Worm (Caenorhabditis elegans) whole organism, L1 larva: Measurements from ENCODE around the gene nhr-241.

Experiments used
- fos-1 ChIP-seq: fragments of 150-350 bp; optimal IDR thresholded peaks from 2 replicates; lab custom pipeline; 2014; ENCODE audit warnings: missing biosample characterization, missing genetic modification characterization
- hlh-4 ChIP-seq: sonication (generic microtip); optimal IDR thresholded peaks from 2 replicates; lab custom pipeline; 2016; ENCODE audit warnings: mild to moderate bottlenecking, missing genetic modification characterization, missing compliant biosample characterization
- mdl-1 ChIP-seq, 2 experiments: fragments of 150-350 bp; optimal IDR thresholded peaks; 2 replicates each; lab custom pipeline; 2014 to 2017; ENCODE audit warnings: missing biosample characterization in 2 of 2, missing genetic modification characterization in 2 of 2, inconsistent platforms in 1 of 2
- nhr-237 ChIP-seq: fragments of 150-350 bp; optimal IDR thresholded peaks from 2 replicates; lab custom pipeline; 2014; ENCODE audit warnings: missing biosample characterization, missing genetic modification characterization

ce11 chrV:18725858-18726257 is 26.6 kb downstream of the nhr-241 start:
- TF ChIP-seq fos-1, result no peak
- TF ChIP-seq nhr-237 (tag; lab: Kevin White, UChicago), result no peak
- TF ChIP-seq mdl-1 (tag; optimal IDR thresholded peaks at IDR 0.05; lab: Kevin White, UChicago), result no peak
- TF ChIP-seq hlh-4 (tag; lab: Kevin White, UChicago), result no peak
